Worm (Caenorhabditis elegans): ENCODE data around the gene dnj-7.

The dnj-7 gene

ce11 chrX:7158736-7159135 is 35.6 kb upstream of the dnj-7 start, which contains the start of gene pgp-10:
Gene pgp-10, plus strand, starts transcription at chrX:7159036.
- TF ChIP-seq cebp-1 (GFP tag; IDR thresholded peaks at IDR 0.05) (no peak), cebp-1 (tag; optimal IDR thresholded peaks at IDR 0.05) (no peak), egrh-3 (GFP tag; IDR thresholded peaks at IDR 0.05) (no peak), F23B12.7 (tag; optimal IDR thresholded peaks at IDR 0.05; ENCODE audit: insufficient read depth) (no peak), athp-1 (tag; optimal IDR thresholded peaks at IDR 0.05) (no peak), egl-18 (GFP tag; IDR thresholded peaks at IDR 0.05) (no peak), F55B11.4 (tag; optimal IDR thresholded peaks at IDR 0.05; ENCODE audit: borderline replicate concordance, insufficient read depth) (no peak), egl-44 (GFP tag; IDR thresholded peaks at IDR 0.05) (no peak), F52B5.7 (tag; optimal IDR thresholded peaks at IDR 0.05) (no peak), C17E4.6 (GFP tag; IDR thresholded peaks at IDR 0.05) (no peak), unc-130 (GFP tag; optimal IDR thresholded peaks at IDR 0.05) (no peak), gei-17 (GFP tag; optimal IDR thresholded peaks at IDR 0.05) (no peak)

- no peak for TF ChIP-seq madf-8 (GFP tag; conservative IDR thresholded peaks at IDR 0.05)
- no peak for TF ChIP-seq somi-1 (GFP tag; optimal IDR thresholded peaks at IDR 0.05)
- TF ChIP-seq lir-1 (GFP tag; conservative IDR thresholded peaks at IDR 0.05), result no peak
- TF ChIP-seq sdz-38 (tag; optimal IDR thresholded peaks at IDR 0.05), result no peak
- no peak for TF ChIP-seq B0261.1 (tag; optimal IDR thresholded peaks at IDR 0.05)
- no peak for TF ChIP-seq nhr-120 (GFP tag; IDR thresholded peaks at IDR 0.05)
These were observed 31.6 kb upstream of the dnj-7 start for ce11 chrX:7162764-7163163.

ce11 chrX:7170575-7171297 is 23.6 kb upstream of the dnj-7 start, which contains the start of gene bar-1:
Gene bar-1, minus strand, starts transcription at chrX:7170625.
- TF ChIP-seq F55B11.4 (tag; optimal IDR thresholded peaks at IDR 0.05; ENCODE audit: borderline replicate concordance, insufficient read depth), result no peak
- no peak for TF ChIP-seq ztf-18 (tag; optimal IDR thresholded peaks at IDR 0.05)
- no peak for TF ChIP-seq chd-7 (tag; optimal IDR thresholded peaks at IDR 0.05)
- no peak for TF ChIP-seq ztf-28 (GFP tag; IDR thresholded peaks at IDR 0.05)
- no peak for TF ChIP-seq repo-1 (tag; optimal IDR thresholded peaks at IDR 0.05)
- no peak for TF ChIP-seq mcd-1 (GFP tag; IDR thresholded peaks at IDR 0.05)
- TF ChIP-seq bed-1 (GFP tag; IDR thresholded peaks at IDR 0.05), result no peak
- peak; percentile 83 for TF ChIP-seq nhr-80 (tag; optimal IDR thresholded peaks at IDR 0.05)
- TF ChIP-seq lin-26 (GFP tag; IDR thresholded peaks at IDR 0.05), result no peak
- no peak for TF ChIP-seq Y53G8AR.9 (GFP tag; conservative IDR thresholded peaks at IDR 0.05)
- no peak for TF ChIP-seq hmg-1.2 (GFP tag; IDR thresholded peaks at IDR 0.05)
- 0 out of 2 replicates have a peak, but pooled peaks have one; percentile 34 for TF ChIP-seq dox-1 (GFP tag; IDR thresholded peaks at IDR 0.05)

- TF ChIP-seq B0261.1 (tag; optimal IDR thresholded peaks at IDR 0.05) (no peak), lsy-27 (tag; optimal IDR thresholded peaks at IDR 0.05; ENCODE audit: borderline replicate concordance, insufficient read depth) (no peak), B0035.1 (tag; optimal IDR thresholded peaks at IDR 0.05) (no peak), zim-3 (tag; optimal IDR thresholded peaks at IDR 0.05) (no peak), lag-1 (GFP tag; IDR thresholded peaks at IDR 0.05) (no peak), dpl-1 (GFP tag; optimal IDR thresholded peaks at IDR 0.05) (no peak), F23B12.7 (tag; optimal IDR thresholded peaks at IDR 0.05; ENCODE audit: insufficient read depth) (no peak), D2030.7 (GFP tag; IDR thresholded peaks at IDR 0.05) (no peak), tbp1 (GFP tag; optimal IDR thresholded peaks at IDR 0.05) (no peak)
These were observed 19.0 kb upstream of the dnj-7 start for ce11 chrX:7175389-7175788.
